Worm (Caenorhabditis elegans): ENCODE measurements around the gene srbc-45.

- TF ChIP-seq T22C8.4 (GFP tag; IDR thresholded peaks at IDR 0.05) (no peak), klf-2 (GFP tag; conservative IDR thresholded peaks at IDR 0.05) (no peak), ztf-29 (GFP tag; IDR thresholded peaks at IDR 0.05) (no peak)
Observed at ce11 chrV:12792752-12793151, 10.6 kb upstream of the srbc-45 start, which contains the start of gene ugt-5.

Measured in whole organism, midembryonic.